Fruit fly (Drosophila melanogaster): ENCODE data around the gene Hpf1.

The Hpf1 gene

DNA sequence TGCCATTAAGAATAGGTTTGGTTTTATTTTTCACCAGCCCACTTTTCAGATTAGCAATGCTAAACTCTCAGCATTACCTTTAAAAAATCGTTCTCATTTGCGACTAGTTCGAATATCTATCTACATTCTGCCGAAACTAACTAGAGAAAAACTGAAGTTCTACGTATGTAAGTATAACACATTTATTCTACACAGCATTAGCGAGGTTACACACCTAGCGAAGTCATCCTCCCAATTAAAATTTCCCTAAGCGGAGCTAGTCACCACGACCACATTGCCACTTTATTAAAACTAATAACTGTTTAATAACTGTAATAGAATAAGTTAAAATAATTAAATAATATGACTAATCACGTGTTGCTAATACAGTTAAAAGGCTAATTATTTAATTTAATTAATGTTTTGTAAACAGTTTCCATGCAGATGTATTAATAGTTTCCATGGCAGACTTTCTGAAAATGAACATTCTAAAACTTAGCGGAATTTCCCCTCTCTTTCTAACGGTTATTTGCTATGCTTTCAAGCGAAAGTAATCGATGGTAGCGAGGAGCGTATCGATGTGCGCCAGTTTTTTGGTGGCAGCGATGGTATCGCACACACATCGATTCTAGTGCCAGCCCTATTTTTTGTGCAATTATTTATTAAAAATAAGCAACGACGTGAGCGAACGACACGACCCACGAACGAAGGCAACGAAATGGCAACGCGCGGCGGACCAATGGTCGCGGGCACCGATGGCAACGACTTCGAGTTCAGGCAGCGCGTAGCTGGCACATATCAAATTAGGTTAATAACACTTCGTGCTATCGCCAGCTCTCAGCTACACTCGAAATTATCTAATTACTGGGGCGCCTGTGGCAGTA, 12.7 kb upstream of the Hpf1 start, which contains the start of gene jagn:
Gene jagn, plus strand, starts transcription at position 585 of the 863 bp plus-strand sequence.
- TF ChIP-seq Dfd (GFP tag; optimal IDR thresholded peaks at IDR 0.05), result no peak
- TF ChIP-seq CrebA (GFP tag; optimal IDR thresholded peaks at IDR 0.05; ENCODE audit: borderline replicate concordance), result no peak
- no peak for TF ChIP-seq Rel (GFP tag; optimal IDR thresholded peaks at IDR 0.05)
- TF ChIP-seq Rel (tag; optimal IDR thresholded peaks at IDR 0.05), result peak; percentile 63
- no peak for TF ChIP-seq Hr78 (GFP tag; optimal IDR thresholded peaks at IDR 0.05)
- TF ChIP-seq dl (GFP tag; optimal IDR thresholded peaks at IDR 0.05; ENCODE audit: insufficient read depth in 1 of 2, partially characterized antibody in 2 of 2), result no peak
- peak; percentile 68 for TF ChIP-seq GATAd (GFP tag; optimal IDR thresholded peaks at IDR 0.05)
- peak; percentile 55 for TF ChIP-seq br (GFP tag; optimal IDR thresholded peaks at IDR 0.05)
- no peak for TF ChIP-seq woc (GFP tag; optimal IDR thresholded peaks at IDR 0.05)
- TF ChIP-seq Jra (GFP tag; optimal IDR thresholded peaks at IDR 0.05), result peak; percentile 68
- TF ChIP-seq Mio (GFP tag; optimal IDR thresholded peaks at IDR 0.05), result peak; percentile 29
- TF ChIP-seq jim (GFP tag; optimal IDR thresholded peaks at IDR 0.05), result peak; percentile 80
- no peak for TF ChIP-seq tai (GFP tag; optimal IDR thresholded peaks at IDR 0.05)
- TF ChIP-seq dmrt93B (GFP tag; optimal IDR thresholded peaks at IDR 0.05), result peak; percentile 49
- peak; percentile 57 for TF ChIP-seq sage (GFP tag; optimal IDR thresholded peaks at IDR 0.05)
- no peak for TF ChIP-seq N (GFP tag; optimal IDR thresholded peaks at IDR 0.05)
- peak; percentile 63 for TF ChIP-seq dsf (GFP tag; optimal IDR thresholded peaks at IDR 0.05; ENCODE audit: borderline replicate concordance)
- no peak for TF ChIP-seq usp (GFP tag; optimal IDR thresholded peaks at IDR 0.05)
- TF ChIP-seq pan (optimal IDR thresholded peaks at IDR 0.05), result no peak
- no peak for TF ChIP-seq lola (GFP tag; optimal IDR thresholded peaks at IDR 0.05)
- peak; percentile 41 for TF ChIP-seq HLH106 (tag; optimal IDR thresholded peaks at IDR 0.05)
- peak; percentile 51 for TF ChIP-seq ey (GFP tag; optimal IDR thresholded peaks at IDR 0.05)
- TF ChIP-seq h (GFP tag; optimal IDR thresholded peaks at IDR 0.05), result peak; percentile 63
- peak; percentile 31 for TF ChIP-seq CG9705 (GFP tag; optimal IDR thresholded peaks at IDR 0.05)
- peak; percentile 26 for TF ChIP-seq CG32264 (GFP tag; optimal IDR thresholded peaks at IDR 0.05)
- TF ChIP-seq foxo (GFP tag; optimal IDR thresholded peaks at IDR 0.05), result peak in 1 of 2 experiments; percentile 56
- peak; percentile 47 for TF ChIP-seq OdsH (GFP tag; optimal IDR thresholded peaks at IDR 0.05)
- no peak for TF ChIP-seq Dif (GFP tag; optimal IDR thresholded peaks at IDR 0.05; ENCODE audit: partially characterized antibody)
- no peak for TF ChIP-seq brk (GFP tag; optimal IDR thresholded peaks at IDR 0.05)
- TF ChIP-seq Sp1 (GFP tag; optimal IDR thresholded peaks at IDR 0.05), result peak; percentile 9
- peak; percentile 52 for TF ChIP-seq sv (GFP tag; optimal IDR thresholded peaks at IDR 0.05)
- peak; percentile 95 for TF ChIP-seq Hr83 (GFP tag; optimal IDR thresholded peaks at IDR 0.05; ENCODE audit: poor library complexity, severe bottlenecking)
- peak; percentile 43 for TF ChIP-seq fru (GFP tag; optimal IDR thresholded peaks at IDR 0.05)
- TF ChIP-seq Abd-B (GFP tag; optimal IDR thresholded peaks at IDR 0.05), result no peak
- TF ChIP-seq Hnf4 (GFP tag; optimal IDR thresholded peaks at IDR 0.05), result no peak
- no peak for TF ChIP-seq Vsx2 (GFP tag; optimal IDR thresholded peaks at IDR 0.05; ENCODE audit: partially characterized antibody)
- TF ChIP-seq rgr (GFP tag; optimal IDR thresholded peaks at IDR 0.05), result peak; percentile 75
- TF ChIP-seq psq (GFP tag; optimal IDR thresholded peaks at IDR 0.05), result peak; percentile 50
- TF ChIP-seq Myc (optimal IDR thresholded peaks at IDR 0.05), result peak; percentile 85

DNA sequence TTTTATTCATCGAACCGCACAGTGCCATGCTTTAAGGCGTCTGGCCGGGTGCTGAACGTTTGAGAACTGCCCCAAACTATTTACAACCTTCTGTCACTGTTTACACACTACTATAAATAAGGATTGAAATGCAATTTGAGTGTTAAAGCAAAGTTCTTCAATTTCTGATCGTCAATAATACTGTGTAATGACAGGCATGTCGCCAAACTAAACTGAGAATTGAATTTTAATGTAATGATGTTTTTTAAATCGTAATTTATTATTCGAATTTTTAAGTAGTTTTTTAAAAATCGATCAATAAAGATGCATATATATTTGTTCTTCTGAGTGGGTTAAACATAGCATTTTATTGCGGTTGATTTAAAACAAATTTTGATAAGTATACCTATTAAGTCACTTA, 10.7 kb upstream of the Hpf1 start, which contains the start of gene CG2082:
Gene CG2082, minus strand, starts transcription at position 101 of the 400 bp plus-strand sequence.
- no peak for TF ChIP-seq CG9705 (GFP tag; optimal IDR thresholded peaks at IDR 0.05)

All from whole organism, wandering third instar larva.